Worm (Caenorhabditis elegans): Measurements from ENCODE around the gene F13E9.16.

DNA sequence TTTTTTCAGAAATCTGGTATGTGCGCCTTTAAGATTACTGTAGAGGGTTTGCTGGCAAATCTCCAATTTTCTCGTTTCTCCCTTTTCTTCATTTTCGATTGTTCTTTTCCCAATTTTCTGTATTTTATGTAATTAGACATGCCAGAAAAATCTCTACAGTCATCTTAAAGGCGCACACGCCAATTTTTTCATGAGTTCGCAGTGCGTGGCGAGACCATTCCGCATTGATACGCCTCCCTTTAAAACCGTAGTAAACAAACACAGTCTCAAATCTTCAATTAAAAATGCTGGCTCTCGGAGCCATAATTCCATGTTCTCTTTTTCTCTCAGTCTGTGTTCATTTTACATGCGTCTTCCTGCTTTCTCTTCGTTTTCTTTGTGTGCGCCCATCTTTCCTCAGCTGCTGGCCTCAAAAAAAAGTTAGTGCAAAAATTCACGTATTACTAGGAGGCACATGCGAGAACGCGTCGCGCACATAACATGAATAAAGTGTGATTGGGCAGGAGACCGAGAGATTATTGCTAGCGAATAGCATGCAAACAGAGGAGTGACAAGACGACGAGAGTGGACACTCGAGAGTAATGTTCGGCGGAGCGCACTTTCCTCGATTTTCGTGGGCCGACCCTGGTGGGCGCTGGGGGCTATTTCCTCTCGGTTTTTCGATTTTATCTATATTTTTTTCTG lies 31.8 kb upstream of the F13E9.16 start:
- TF ChIP-seq fkh-10 (GFP tag; optimal IDR thresholded peaks at IDR 0.05) (no peak), hlh-15 (tag; optimal IDR thresholded peaks at IDR 0.05) (no peak), nfya-1 (tag; optimal IDR thresholded peaks at IDR 0.05) (peak; percentile 69), nhr-11 (tag; optimal IDR thresholded peaks at IDR 0.05) (no peak), pha-4 (tag; optimal IDR thresholded peaks at IDR 0.05) (no peak), ceh-9 (tag; optimal IDR thresholded peaks at IDR 0.05) (no peak)

All from whole organism, late embryonic.